Worm (Caenorhabditis elegans) whole organism, dauer: ENCODE data around the gene C05C12.5.
"Not testable (repeated sequence)": the region's sequence is repeated elsewhere in the genome, so short reads cannot be mapped to it uniquely, and the experiment has no call there.

Experiments used
- unc-62 ChIP-seq: sonication (generic microtip); optimal IDR thresholded peaks from 2 replicates; lab custom pipeline; 2017; ENCODE audit warnings: missing biosample characterization, missing genetic modification reagents, missing genetic modification characterization

Gene C05C12.5

DNA sequence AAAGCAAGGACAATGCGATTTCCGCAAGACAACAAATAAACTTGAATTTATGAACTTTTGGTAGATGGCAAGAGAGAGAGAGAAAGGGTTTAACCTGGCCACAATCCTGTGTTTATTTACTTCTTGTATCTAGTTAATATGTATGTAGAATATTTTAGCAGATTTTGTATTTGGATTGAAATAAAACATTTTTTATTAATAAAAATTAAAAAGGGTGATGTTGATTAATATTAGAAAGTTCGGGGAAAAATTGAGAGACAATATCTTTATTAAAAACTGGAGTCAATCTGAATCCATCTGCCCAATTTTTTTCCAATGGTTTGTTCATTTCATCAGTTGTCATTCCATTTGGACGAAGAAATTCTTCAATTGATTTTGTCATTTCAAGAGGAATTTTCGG, 5.1 kb upstream of the C05C12.5 start, which contains the start of gene col-127:
TSS of gene col-127 (minus strand) at position 101 of the 400 bp plus-strand sequence.
- no peak for TF ChIP-seq unc-62

ce11 chrIV:11263101-11263500, 2.1 kb upstream of the C05C12.5 start, which contains the start of gene col-126:
Gene col-126, plus strand, starts transcription at chrIV:11263401.
- TF ChIP-seq unc-62 = not testable (repeated sequence)

ce11 chrIV:11261535-11261934, 550 bp upstream of the C05C12.5 start, which contains the start of gene F54D1.1:
Gene F54D1.1, plus strand, starts transcription at chrIV:11261835.
- no peak for TF ChIP-seq unc-62

DNA sequence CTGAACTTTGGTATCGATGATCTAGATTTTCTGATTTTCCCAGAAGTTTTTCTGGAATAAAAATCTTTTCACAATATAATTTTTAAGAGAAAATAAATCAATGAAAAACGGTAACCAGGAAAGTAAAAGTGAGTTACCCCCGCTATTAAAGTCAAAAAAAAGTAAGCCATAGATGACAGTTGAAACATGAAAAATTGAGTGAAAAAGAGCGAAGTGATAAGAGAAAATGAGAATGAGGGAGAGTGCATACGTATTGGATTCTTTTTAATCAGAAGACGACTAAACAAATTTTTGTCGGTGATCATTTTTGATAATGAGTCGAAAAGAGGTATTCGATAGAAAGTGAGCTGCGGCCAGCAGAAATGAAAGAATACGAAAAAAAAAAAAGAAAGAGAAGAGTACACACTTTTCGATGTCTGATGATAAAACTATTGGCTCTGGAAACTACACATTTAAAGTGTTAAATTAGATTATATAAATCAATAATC, 1.5 kb downstream of the C05C12.5 start, which contains the start of gene gtl-1:
TSS of gene gtl-1 (minus strand) at position 51 of the 488 bp plus-strand sequence.
- no peak for TF ChIP-seq unc-62

DNA sequence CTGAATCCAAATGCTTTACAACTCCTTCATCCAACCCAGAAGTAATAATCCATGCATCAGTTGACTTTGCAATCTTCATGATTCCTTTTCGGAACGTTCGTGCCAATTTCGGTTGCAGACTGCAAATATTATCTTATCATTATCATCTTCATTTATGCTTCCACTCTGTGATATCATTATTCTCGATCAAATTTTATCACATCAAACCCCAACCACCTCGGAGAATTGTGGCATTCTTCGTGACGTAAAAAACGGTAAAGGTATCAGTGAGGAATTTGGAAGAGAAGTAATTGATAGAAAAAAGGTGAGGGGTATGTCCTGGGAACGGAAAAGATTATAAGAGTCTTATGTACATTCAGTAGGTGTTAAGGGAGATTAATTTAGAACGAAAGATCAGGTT, 3.5 kb downstream of the C05C12.5 start:
- TF ChIP-seq unc-62 = no peak

DNA sequence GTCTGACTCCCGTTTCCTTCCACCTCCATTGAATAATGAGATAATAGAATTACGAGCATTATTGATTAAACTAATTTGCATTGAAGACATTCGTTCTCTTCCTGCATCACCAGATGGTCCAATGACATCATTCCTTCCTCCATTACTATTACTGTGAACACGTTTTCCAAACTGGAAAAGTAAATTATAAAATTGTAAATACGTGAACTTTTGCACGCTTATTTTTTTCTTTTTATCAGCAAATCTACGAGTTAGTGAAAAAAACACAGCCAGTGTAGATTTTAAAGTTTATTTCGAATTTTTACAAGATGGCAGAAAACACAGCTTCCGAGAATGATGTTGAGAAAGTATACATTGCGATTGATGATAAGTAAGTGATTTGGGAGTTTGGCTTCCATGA, 7.3 kb downstream of the C05C12.5 start, which contains the start of gene C05C12.1:
TSS of gene C05C12.1 (plus strand) at position 301 of the 400 bp plus-strand sequence.
- not testable (repeated sequence) for TF ChIP-seq unc-62

DNA sequence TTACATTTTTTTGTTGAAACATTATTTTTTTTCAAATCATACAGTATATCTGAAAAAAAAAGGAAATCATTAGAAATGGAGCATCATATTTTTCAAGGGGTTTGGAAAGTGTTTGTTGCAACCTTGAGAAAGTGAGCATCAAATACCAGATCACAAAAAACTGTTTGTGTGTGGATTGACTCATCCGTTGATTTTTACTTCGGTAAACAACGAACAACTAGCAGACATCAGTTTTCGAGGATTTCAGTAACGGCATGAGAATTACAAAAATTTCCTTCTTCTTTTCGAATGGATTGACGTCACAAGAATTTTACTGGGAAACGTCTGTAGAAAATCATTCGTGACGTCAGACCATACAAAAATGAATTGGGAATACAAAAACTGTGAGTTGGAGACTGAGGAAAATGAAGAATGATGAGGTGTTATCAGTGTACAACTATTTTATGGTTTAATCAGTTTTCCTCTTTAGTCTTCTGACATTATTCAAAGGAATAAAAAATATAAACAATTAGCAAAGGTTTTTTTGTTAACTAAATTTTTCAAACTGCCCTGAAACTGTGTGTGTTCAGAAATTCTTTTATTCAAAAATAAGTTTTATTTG, 12.9 kb downstream of the C05C12.5 start, which contains the start of gene C05C12.4:
TSS of gene C05C12.4 (minus strand) at position 51 of the 601 bp plus-strand sequence.
- no peak for TF ChIP-seq unc-62

- no peak for TF ChIP-seq unc-62
Measured at ce11 chrIV:11247434-11247833, 13.6 kb downstream of the C05C12.5 start.

DNA sequence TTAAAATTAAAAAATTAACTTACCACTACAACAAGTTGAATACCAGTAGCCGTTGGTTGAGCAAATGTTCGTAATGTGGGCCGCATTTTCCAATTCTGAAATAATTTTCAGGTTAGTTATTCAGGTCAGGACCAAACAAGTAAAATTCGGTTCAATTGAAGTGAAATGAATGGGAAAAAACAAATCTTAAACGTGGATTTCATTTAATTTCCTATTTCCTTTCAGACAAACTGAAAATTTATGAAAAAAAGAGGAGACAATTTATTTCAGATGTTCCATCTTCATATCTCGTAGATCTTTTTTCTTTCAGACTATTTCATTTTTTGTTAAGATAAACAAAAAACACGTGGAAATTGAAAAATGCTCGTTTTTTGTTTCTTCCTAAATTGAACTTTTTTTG, 19.6 kb downstream of the C05C12.5 start, which contains the start of gene C05C12.6:
TSS of gene C05C12.6 (minus strand) at position 101 of the 400 bp plus-strand sequence.
- TF ChIP-seq unc-62 = no peak

ce11 chrIV:11235755-11236154, 25.2 kb downstream of the C05C12.5 start:
- no peak for TF ChIP-seq unc-62

DNA sequence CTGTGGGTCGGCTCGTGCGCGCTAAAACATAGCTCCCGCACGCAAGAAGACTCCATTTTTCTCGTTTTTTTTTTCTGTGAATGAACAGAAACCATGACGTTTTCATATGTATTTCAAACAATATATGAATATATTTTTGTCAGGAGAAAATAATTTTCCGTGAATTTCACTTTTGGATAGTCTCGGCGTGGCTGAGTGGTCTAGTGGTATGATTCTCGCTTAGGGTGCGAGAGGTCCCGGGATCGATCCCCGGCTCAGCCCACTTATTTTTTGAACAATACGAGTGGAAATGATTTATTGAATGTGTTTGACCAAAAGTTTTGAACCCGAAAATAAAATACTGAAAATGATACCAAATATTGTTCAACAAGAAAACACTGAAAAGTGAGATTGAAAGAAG, 29.6 kb downstream of the C05C12.5 start:
- no peak for TF ChIP-seq unc-62

DNA sequence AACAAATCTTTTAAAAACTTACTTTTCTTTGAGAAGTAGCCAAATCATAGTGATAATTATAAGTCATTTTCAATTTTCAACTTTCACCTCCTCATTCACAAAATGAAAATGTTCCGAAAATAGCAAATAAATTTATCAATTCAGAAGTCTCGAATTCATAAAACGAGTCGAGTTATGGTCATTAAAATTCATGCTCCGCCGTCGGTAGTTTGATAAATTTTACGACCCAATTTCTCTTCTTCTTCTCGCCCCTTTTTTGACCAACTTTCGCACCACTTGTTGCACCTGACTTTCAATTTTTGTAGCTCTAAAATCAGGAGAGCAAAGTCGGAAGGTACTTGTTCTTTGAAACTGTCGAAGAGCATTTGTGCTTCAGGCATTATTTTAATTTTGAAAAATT, 30.9 kb downstream of the C05C12.5 start, which contains the start of gene best-7:
TSS of gene best-7 (minus strand) at position 239 of the 400 bp plus-strand sequence.
- no peak for TF ChIP-seq unc-62

ce11 chrIV:11229013-11229412, 32.0 kb downstream of the C05C12.5 start:
- no peak for TF ChIP-seq unc-62

DNA sequence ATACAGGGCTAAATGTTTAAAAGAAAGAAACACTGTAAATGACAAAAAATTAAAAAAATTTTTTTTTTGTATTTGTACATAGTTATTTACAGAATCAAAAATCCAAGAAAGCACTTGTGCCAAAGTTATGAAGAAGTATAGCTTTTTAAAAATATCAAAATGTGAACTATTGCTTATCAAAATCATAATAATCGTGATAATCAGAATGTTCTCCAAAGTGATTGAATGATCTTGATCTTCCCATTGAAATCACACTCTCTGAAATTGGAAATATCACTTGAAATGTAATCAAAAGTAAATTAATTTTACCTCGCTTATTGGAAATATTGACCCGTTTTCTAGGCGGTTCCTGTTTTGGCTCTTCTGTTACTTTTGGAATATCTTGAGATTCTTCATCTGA, 34.4 kb downstream of the C05C12.5 start:
- no peak for TF ChIP-seq unc-62

DNA sequence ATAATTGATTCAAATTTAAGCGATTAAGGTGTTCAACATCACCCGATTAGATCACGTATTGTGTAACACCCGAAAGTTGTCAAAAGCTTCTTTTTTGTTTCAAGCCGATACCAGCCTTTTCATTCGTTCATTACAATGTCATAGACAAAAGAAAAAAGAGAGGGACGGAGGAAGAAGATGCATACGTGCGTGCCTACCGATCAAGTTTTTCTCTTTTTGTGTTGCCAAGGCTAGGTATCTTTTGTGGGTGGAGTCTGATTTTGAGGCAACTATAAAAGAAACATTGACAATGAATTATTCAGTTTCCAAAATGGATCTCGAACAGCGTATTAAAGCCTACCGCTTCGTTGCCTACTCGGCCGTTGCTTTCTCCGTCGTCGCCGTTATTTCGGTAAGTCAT, 35.8 kb downstream of the C05C12.5 start, which contains the start of gene col-125:
TSS of gene col-125 (plus strand) at position 301 of the 400 bp plus-strand sequence.
- no peak for TF ChIP-seq unc-62

DNA sequence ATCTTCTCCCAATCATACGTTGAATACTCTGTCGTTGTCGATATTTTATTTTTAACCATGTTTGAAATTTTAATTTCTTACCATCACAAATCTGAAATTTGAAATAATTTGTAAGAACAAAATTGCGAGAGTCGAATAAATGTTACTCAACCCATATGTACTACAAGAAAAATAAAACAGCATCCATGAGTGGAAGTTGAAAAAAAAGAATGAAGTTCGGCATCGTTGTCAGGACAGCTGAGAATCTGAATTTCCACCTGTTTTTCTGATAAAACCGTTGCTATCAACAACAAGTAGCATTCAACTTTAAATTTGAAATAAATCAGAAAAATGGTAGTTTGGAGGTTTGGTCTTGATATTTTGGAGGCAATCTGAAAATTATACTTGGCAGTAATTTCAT, 37.1 kb downstream of the C05C12.5 start, which contains the start of gene C29F4.3:
TSS of gene C29F4.3 (minus strand) at position 101 of the 400 bp plus-strand sequence.
- TF ChIP-seq unc-62 = no peak

DNA sequence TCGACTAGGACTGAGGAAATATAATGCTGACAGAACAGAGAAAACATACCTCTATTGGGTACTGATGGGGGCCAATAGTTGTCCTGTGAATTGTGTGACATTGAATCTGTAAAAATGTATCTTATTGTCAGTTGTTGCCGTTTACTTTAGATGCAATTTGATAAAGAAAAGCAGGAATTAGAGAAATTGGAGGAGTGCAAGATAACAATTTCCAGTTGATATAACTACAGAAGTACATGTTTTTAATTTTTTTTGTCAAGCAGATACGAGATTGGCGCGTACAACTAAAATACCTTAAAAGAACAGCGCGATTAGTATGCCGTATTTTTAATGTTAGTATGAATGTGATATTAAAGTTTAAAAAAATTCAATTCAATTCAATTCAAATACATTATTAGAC, 42.9 kb downstream of the C05C12.5 start, which contains the start of gene zip-6:
TSS of gene zip-6 (minus strand) at position 101 of the 400 bp plus-strand sequence.
- no peak for TF ChIP-seq unc-62

ce11 chrIV:11212978-11213377, 48.0 kb downstream of the C05C12.5 start:
- TF ChIP-seq unc-62 = no peak
